Worm (Caenorhabditis elegans) whole organism, L4 larva: ENCODE data around the gene srb-1.

ENCODE experiments used
- F26F4.8 ChIP-seq: fragments of 200-800 bp; sonication (Bioruptor generic); conservative IDR thresholded peaks from 2 replicates; pipeline ENCODE4 v1.3.6; 2022; ENCODE audit warnings: missing genetic modification characterization, missing compliant biosample characterization
- F44E2.7 ChIP-seq: fragments of 200-800 bp; sonication (Bioruptor generic); IDR thresholded peaks from 2 replicates; pipeline ENCODE4 v2.1.2; 2022; ENCODE audit warnings: missing genetic modification characterization, missing compliant biosample characterization
- T26A8.4 ChIP-seq: fragments of 200-800 bp; sonication (Bioruptor generic); IDR thresholded peaks from 2 replicates; pipeline ENCODE4 v1.3.6; 2022; ENCODE audit warnings: missing genetic modification characterization, missing compliant biosample characterization
- Y75B8A.6 ChIP-seq: fragments of 200-800 bp; sonication (Bioruptor generic); IDR thresholded peaks from 2 replicates; pipeline ENCODE4 v1.3.6; 2022; ENCODE audit warnings: missing genetic modification reagents, missing genetic modification characterization, missing compliant biosample characterization
- aha-1 ChIP-seq: fragments of 150-350 bp; peaks from one replicate; lab custom pipeline; 2014; ENCODE audit warnings: missing biosample characterization, missing genetic modification characterization
- aly-2 ChIP-seq: sonication (generic microtip); optimal IDR thresholded peaks from 2 replicates; lab custom pipeline; 2018; ENCODE audit warnings: missing biosample characterization, missing genetic modification characterization
- ceh-62 ChIP-seq: sonication (generic microtip); optimal IDR thresholded peaks from 2 replicates; lab custom pipeline; 2017; ENCODE audit warnings: missing biosample characterization, missing genetic modification characterization
- ces-1 ChIP-seq: fragments of 150-350 bp; sonication (generic microtip); optimal IDR thresholded peaks from 4 replicates; lab custom pipeline; 2014; ENCODE audit warnings: missing biosample characterization, missing genetic modification reagents, missing genetic modification characterization
- ctbp-1 ChIP-seq: fragments of 200-800 bp; sonication (Bioruptor generic); IDR thresholded peaks from 2 replicates; pipeline ENCODE4 v1.3.6; 2022; ENCODE audit warnings: missing genetic modification reagents, missing genetic modification characterization, missing compliant biosample characterization
- daf-16 ChIP-seq, 3 experiments: sonication (generic microtip); optimal IDR thresholded peaks; 2 replicates each; lab custom pipeline; 2016 to 2017; ENCODE audit warnings: missing genetic modification characterization in 3 of 3, missing genetic modification reagents in 3 of 3, mild to moderate bottlenecking in 2 of 3, missing compliant biosample characterization in 2 of 3, missing biosample characterization in 1 of 3, moderate library complexity in 1 of 3
- dmd-6 ChIP-seq: fragments of 200-800 bp; sonication (Bioruptor generic); IDR thresholded peaks from 2 replicates; pipeline ENCODE4 v1.3.6; 2022; ENCODE audit warnings: missing genetic modification reagents, missing genetic modification characterization, missing compliant biosample characterization
- dmd-8 ChIP-seq: fragments of 200-800 bp; sonication (Bioruptor generic); IDR thresholded peaks from 2 replicates; pipeline ENCODE4 v1.3.6; 2022; ENCODE audit warnings: missing genetic modification characterization, missing compliant biosample characterization
- dve-1 ChIP-seq: sonication (generic microtip); optimal IDR thresholded peaks from 2 replicates; lab custom pipeline; 2017; ENCODE audit warnings: antibody characterized with exemption, mild to moderate bottlenecking, missing genetic modification characterization, missing compliant biosample characterization; ENCODE audit not compliant: insufficient read depth
- hif-1 ChIP-seq, 2 experiments: sonication (generic microtip); optimal IDR thresholded peaks; 2 replicates each; lab custom pipeline; 2016 to 2017; ENCODE audit warnings: missing compliant biosample characterization in 2 of 2, missing genetic modification characterization in 2 of 2, missing genetic modification reagents in 2 of 2, missing genotype in 2 of 2, mild to moderate bottlenecking in 1 of 2
- hlh-11 ChIP-seq: fragments of 200-800 bp; sonication (Bioruptor generic); optimal IDR thresholded peaks from 2 replicates; lab custom pipeline; 2018; ENCODE audit warnings: mild to moderate bottlenecking, missing genetic modification characterization, missing compliant biosample characterization
- hlh-30 ChIP-seq: sonication (generic microtip); optimal IDR thresholded peaks from 2 replicates; lab custom pipeline; 2017; ENCODE audit warnings: antibody characterized with exemption, mild to moderate bottlenecking, missing genetic modification characterization, missing compliant biosample characterization; ENCODE audit not compliant: insufficient read depth
- lin-1 ChIP-seq: fragments of 200-800 bp; sonication (Bioruptor generic); IDR thresholded peaks from 2 replicates; pipeline ENCODE4 v1.3.6; 2022; ENCODE audit warnings: missing genetic modification reagents, missing genetic modification characterization, missing compliant biosample characterization
- lin-38 ChIP-seq: fragments of 200-800 bp; sonication (Bioruptor generic); IDR thresholded peaks from 2 replicates; pipeline ENCODE4 v1.3.6; 2022; ENCODE audit warnings: missing genetic modification reagents, missing genetic modification characterization, missing compliant biosample characterization
- lir-3 ChIP-seq: sonication (generic microtip); optimal IDR thresholded peaks from 2 replicates; lab custom pipeline; 2016; ENCODE audit warnings: mild to moderate bottlenecking, missing genetic modification characterization, missing compliant biosample characterization
- madf-5 ChIP-seq, 2 experiments: fragments of 200-800 bp; sonication (Bioruptor generic); IDR thresholded peaks; 2 replicates each; pipeline ENCODE4 v1.3.6; 2022; ENCODE audit warnings: missing compliant biosample characterization in 2 of 2, missing genetic modification characterization in 2 of 2
- mdl-1 ChIP-seq, 2 experiments: fragments of 150-350 bp in 1 of 2; sonication (generic microtip) in 1 of 2; optimal IDR thresholded peaks; 2 replicates each; lab custom pipeline; 2014 to 2017; ENCODE audit warnings: missing biosample characterization in 2 of 2, missing genetic modification characterization in 2 of 2
- mdt-29 ChIP-seq: fragments of 200-800 bp; sonication (Bioruptor generic); IDR thresholded peaks from 2 replicates; pipeline ENCODE4 v1.3.6; 2022; ENCODE audit warnings: missing genetic modification reagents, missing genetic modification characterization, missing compliant biosample characterization
- mes-2 ChIP-seq: sonication (generic microtip); optimal IDR thresholded peaks from 2 replicates; lab custom pipeline; 2016; ENCODE audit warnings: missing genotype, mild to moderate bottlenecking, missing genetic modification characterization, missing compliant biosample characterization; ENCODE audit not compliant: poor library complexity, severe bottlenecking
- nhr-10 ChIP-seq: fragments of 150-350 bp; optimal IDR thresholded peaks from 2 replicates; lab custom pipeline; 2014; ENCODE audit warnings: missing biosample characterization, missing genetic modification characterization
- nhr-102 ChIP-seq: sonication (generic microtip); optimal IDR thresholded peaks from 2 replicates; lab custom pipeline; 2016; ENCODE audit warnings: mild to moderate bottlenecking, missing genetic modification characterization, moderate library complexity, missing compliant biosample characterization
- nhr-28 ChIP-seq: fragments of 150-350 bp; optimal IDR thresholded peaks from 2 replicates; lab custom pipeline; 2014; ENCODE audit warnings: missing biosample characterization, missing genetic modification characterization
- nhr-48 ChIP-seq: sonication (generic microtip); optimal IDR thresholded peaks from 2 replicates; lab custom pipeline; 2016; ENCODE audit warnings: mild to moderate bottlenecking, missing genetic modification characterization, missing compliant biosample characterization
- nhr-77 ChIP-seq: fragments of 150-350 bp; optimal IDR thresholded peaks from 2 replicates; lab custom pipeline; 2014; ENCODE audit warnings: missing biosample characterization, missing genetic modification characterization
- pha-4 ChIP-seq, 2 experiments: fragments of 150-350 bp in 1 of 2; fragments of 200-800 bp in 1 of 2; sonication (Bioruptor generic) in 1 of 2; IDR thresholded peaks in 1 of 2; optimal IDR thresholded peaks in 1 of 2; 2 replicates each; pipeline versions ENCODE4 v1.3.6 to Lab custom; 2014 to 2022; ENCODE audit warnings: missing genetic modification characterization in 2 of 2, missing genetic modification reagents in 2 of 2, missing biosample characterization in 1 of 2, missing compliant biosample characterization in 1 of 2
- php-3 ChIP-seq: fragments of 200-800 bp; sonication (Bioruptor generic); IDR thresholded peaks from 2 replicates; pipeline ENCODE4 v1.3.6; 2022; ENCODE audit warnings: missing genetic modification reagents, missing genetic modification characterization, missing compliant biosample characterization
- pqm-1 ChIP-seq: sonication (generic microtip); optimal IDR thresholded peaks from 2 replicates; lab custom pipeline; 2017; ENCODE audit warnings: missing biosample characterization, missing genetic modification characterization
- snpc-4 ChIP-seq: fragments of 150-350 bp; optimal IDR thresholded peaks from 2 replicates; lab custom pipeline; 2014; ENCODE audit warnings: missing biosample characterization, missing genetic modification characterization
- spr-1 ChIP-seq: sonication (generic microtip); optimal IDR thresholded peaks from 2 replicates; lab custom pipeline; 2016; ENCODE audit warnings: mild to moderate bottlenecking, missing genetic modification characterization, missing compliant biosample characterization
- tra-1 ChIP-seq: fragments of 200-800 bp; sonication (Bioruptor generic); IDR thresholded peaks from 2 replicates; pipeline ENCODE4 v1.3.6; 2022; ENCODE audit warnings: missing genetic modification reagents, missing genetic modification characterization, missing compliant biosample characterization
- unc-39 ChIP-seq: sonication (generic microtip); optimal IDR thresholded peaks from 2 replicates; lab custom pipeline; 2017; ENCODE audit warnings: missing biosample characterization, missing genetic modification characterization
- unc-62 ChIP-seq, 3 experiments: fragments of 150-350 bp in 1 of 3; sonication (generic microtip); optimal IDR thresholded peaks in 2 of 3; peaks in 1 of 3; 1 replicate in 1 of 3; 2 replicates in 2 of 3; lab custom pipeline; 2014 to 2017; ENCODE audit warnings: missing biosample characterization in 3 of 3, missing genetic modification characterization in 3 of 3, missing genetic modification reagents in 3 of 3, missing genotype in 1 of 3
- zfp-3 ChIP-seq: fragments of 200-800 bp; sonication (Bioruptor generic); conservative IDR thresholded peaks from 2 replicates; pipeline ENCODE4 v1.3.6; 2022; ENCODE audit warnings: missing genetic modification reagents, missing genetic modification characterization, missing compliant biosample characterization
- ztf-7 ChIP-seq: fragments of 150-350 bp; optimal IDR thresholded peaks from 2 replicates; lab custom pipeline; 2014; ENCODE audit warnings: missing biosample characterization, missing genetic modification characterization

Gene srb-1

ce11 chrII:5186870-5187269 is 16.0 kb upstream of the srb-1 start:
- peak; percentile 70 for TF ChIP-seq aha-1 (tag; lab: Kevin White, UChicago)
- TF ChIP-seq lin-1 = no peak
- TF ChIP-seq pqm-1 (tag; lab: Kevin White, UChicago) = peak; percentile 51
- TF ChIP-seq aly-2 (tag; lab: Kevin White, UChicago) = no peak
- no peak for TF ChIP-seq T26A8.4 (GFP tag; lab: Robert Waterston, UW)
- TF ChIP-seq ztf-7 = no peak
- TF ChIP-seq php-3 (GFP tag; lab: Robert Waterston, UW) = peak; percentile 73
- TF ChIP-seq daf-16 (GFP tag; optimal IDR thresholded peaks at IDR 0.05; lab: Kevin White, UChicago) = no peak
- peak; percentile 69 for TF ChIP-seq daf-16 (tag; optimal IDR thresholded peaks at IDR 0.05; lab: Kevin White, UChicago)
- TF ChIP-seq madf-5 (GFP tag; IDR thresholded peaks at IDR 0.05; lab: Robert Waterston, UW) = no peak
- TF ChIP-seq unc-39 (tag; lab: Kevin White, UChicago) = no peak
- no peak for TF ChIP-seq spr-1 (tag; lab: Kevin White, UChicago)
- no peak for TF ChIP-seq lin-38
- no peak for TF ChIP-seq mdt-29
- TF ChIP-seq Y75B8A.6 (GFP tag; lab: Robert Waterston, UW) = no peak
- peak; percentile 62 for TF ChIP-seq hlh-11 (tag; lab: Kevin White, UChicago)
- no peak for TF ChIP-seq pha-4 (GFP tag; IDR thresholded peaks at IDR 0.05; lab: Robert Waterston, UW)
- no peak for TF ChIP-seq pha-4 (tag; optimal IDR thresholded peaks at IDR 0.05; lab: Kevin White, UChicago)
- TF ChIP-seq F44E2.7 = no peak
- no peak for TF ChIP-seq zfp-3 (GFP tag; lab: Robert Waterston, UW)
- peak; percentile 2 for TF ChIP-seq nhr-48 (tag; lab: Kevin White, UChicago)
- no peak for TF ChIP-seq F26F4.8 (GFP tag; lab: Robert Waterston, UW)
- TF ChIP-seq dve-1 = peak; percentile 42
- no peak for TF ChIP-seq ctbp-1 (GFP tag; lab: Robert Waterston, UW)
- no peak for TF ChIP-seq lir-3

- TF ChIP-seq nhr-48 (tag; lab: Kevin White, UChicago) = peak; percentile 43
- peak; percentile 39 for TF ChIP-seq nhr-10
- TF ChIP-seq ces-1 = no peak
- peak; percentile 35 for TF ChIP-seq hlh-30 (tag; lab: Kevin White, UChicago)
- TF ChIP-seq nhr-77 (tag; lab: Kevin White, UChicago) = peak; percentile 57
- no peak for TF ChIP-seq ceh-62 (tag; lab: Kevin White, UChicago)
- TF ChIP-seq dmd-8 (GFP tag; lab: Robert Waterston, UW) = no peak
- peak; percentile 79 for TF ChIP-seq nhr-28 (tag; lab: Kevin White, UChicago)
- TF ChIP-seq hif-1 (tag; optimal IDR thresholded peaks at IDR 0.05; lab: Kevin White, UChicago) = no peak
- no peak for TF ChIP-seq snpc-4 (tag; lab: Kevin White, UChicago)
- no peak for TF ChIP-seq aha-1 (tag; lab: Kevin White, UChicago)
- peak in 1 of 2 experiments; percentile 39 for TF ChIP-seq mdl-1 (tag; optimal IDR thresholded peaks at IDR 0.05; lab: Kevin White, UChicago)
- peak in 1 of 2 experiments; percentile 62 for TF ChIP-seq daf-16 (GFP tag; optimal IDR thresholded peaks at IDR 0.05; lab: Kevin White, UChicago)
- peak; percentile 94 for TF ChIP-seq daf-16 (tag; optimal IDR thresholded peaks at IDR 0.05; lab: Kevin White, UChicago)
- TF ChIP-seq Y75B8A.6 (GFP tag; lab: Robert Waterston, UW) = no peak
- TF ChIP-seq pha-4 (GFP tag; IDR thresholded peaks at IDR 0.05; lab: Robert Waterston, UW) = peak; percentile 43; the same call in 1 of the 2 replicates
- TF ChIP-seq pha-4 (tag; optimal IDR thresholded peaks at IDR 0.05; lab: Kevin White, UChicago) = no peak
- TF ChIP-seq hlh-11 (tag; lab: Kevin White, UChicago) = peak; percentile 78
- TF ChIP-seq tra-1 (GFP tag; lab: Robert Waterston, UW) = peak; percentile 35; the same call in 1 of the 2 replicates
- TF ChIP-seq dmd-6 (GFP tag; lab: Robert Waterston, UW) = peak; percentile 68
- peak; percentile 76 for TF ChIP-seq dve-1
- TF ChIP-seq nhr-102 = peak; percentile 49
- TF ChIP-seq php-3 (GFP tag; lab: Robert Waterston, UW) = peak; percentile 100
- peak; percentile 89 for TF ChIP-seq pqm-1 (tag; lab: Kevin White, UChicago)
- peak; percentile 14 for TF ChIP-seq mes-2 (tag; lab: Kevin White, UChicago)
- peak in 1 of 2 experiments; percentile 1 for TF ChIP-seq unc-62 (GFP tag; optimal IDR thresholded peaks at IDR 0.05 in 1 of 2; lab: Kevin White, UChicago)
- no peak for TF ChIP-seq unc-62 (tag; optimal IDR thresholded peaks at IDR 0.05; lab: Kevin White, UChicago)
These were observed 15.2 kb upstream of the srb-1 start for ce11 chrII:5185955-5186539.
